Worm (Caenorhabditis elegans) whole organism, L4/young adult: ENCODE results near the gene wdr-37.

Experiments used
- W03F9.2 ChIP-seq: fragments of 150-350 bp; optimal IDR thresholded peaks from 2 replicates; lab custom pipeline; 2014; ENCODE audit warnings: missing biosample characterization, missing genetic modification characterization
- dao-5 ChIP-seq: sonication (generic microtip); optimal IDR thresholded peaks from 2 replicates; lab custom pipeline; 2016; ENCODE audit warnings: missing genotype, missing genetic modification characterization, moderate library complexity, missing compliant biosample characterization
- him-1 ChIP-seq: sonication (generic microtip); optimal IDR thresholded peaks from 2 replicates; lab custom pipeline; 2016; ENCODE audit warnings: missing genotype, missing genetic modification reagents, missing genetic modification characterization, missing compliant biosample characterization

DNA sequence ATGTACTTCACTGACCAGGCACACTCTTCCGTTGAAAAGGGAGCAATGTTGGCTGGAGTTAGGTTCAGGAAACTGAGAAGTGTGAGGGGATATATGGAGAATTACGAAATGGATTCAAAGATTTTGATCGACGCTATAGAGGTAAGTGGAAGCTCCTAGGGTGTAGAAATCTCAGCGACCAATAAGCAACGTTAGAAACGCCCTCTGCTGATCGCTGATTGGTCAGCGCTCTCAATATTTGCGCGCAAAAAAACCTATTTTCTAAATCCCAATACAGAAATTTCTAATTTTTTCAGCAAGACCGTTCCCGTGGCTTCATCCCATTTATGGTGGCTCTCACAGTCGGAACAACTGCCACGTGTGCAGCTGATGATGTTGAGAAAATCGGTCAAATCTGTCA, 15.8 kb upstream of the wdr-37 start:
- TF ChIP-seq him-1 (tag; lab: Kevin White, UChicago) = no peak
- no peak for TF ChIP-seq W03F9.2 (tag; lab: Kevin White, UChicago)
- TF ChIP-seq dao-5 = no peak
